Worm (Caenorhabditis elegans) whole organism, L4 larva: ENCODE measurements around the gene srh-303.

Experiments used
- fos-1 ChIP-seq: fragments of 150-350 bp; optimal IDR thresholded peaks from 2 replicates; lab custom pipeline; 2014; ENCODE audit warnings: missing biosample characterization, missing genetic modification characterization
- hmg-1.1 ChIP-seq: fragments of 200-800 bp; sonication (Bioruptor generic); IDR thresholded peaks from 2 replicates; pipeline ENCODE4 v1.3.6; 2022; ENCODE audit warnings: missing genetic modification reagents, missing genetic modification characterization, missing compliant biosample characterization
- lsy-2 ChIP-seq, 2 experiments: fragments of 150-350 bp in 1 of 2; sonication (generic microtip) in 1 of 2; optimal IDR thresholded peaks; 2 replicates each; lab custom pipeline; 2014 to 2017; ENCODE audit warnings: missing biosample characterization in 2 of 2, missing genetic modification characterization in 2 of 2
- unc-130 ChIP-seq: sonication (generic microtip); optimal IDR thresholded peaks from 2 replicates; lab custom pipeline; 2016; ENCODE audit warnings: missing genetic modification reagents, missing genetic modification characterization, missing compliant biosample characterization

ce11 chrV:17784363-17784762, 47.1 kb upstream of the srh-303 start:
- TF ChIP-seq lsy-2 (tag; optimal IDR thresholded peaks at IDR 0.05; lab: Kevin White, UChicago) (no peak), unc-130 (GFP tag; lab: Kevin White, UChicago) (no peak), hmg-1.1 (GFP tag; lab: Robert Waterston, UW) (no peak), fos-1 (tag; lab: Kevin White, UChicago) (no peak)
